Worm (Caenorhabditis elegans) whole organism, late embryonic: ENCODE measurements around the gene din-1.

Experiments used
- T23F11.4 ChIP-seq: fragments of 200-800 bp; sonication (Bioruptor generic); optimal IDR thresholded peaks from 2 replicates; lab custom pipeline; 2018; ENCODE audit warnings: mild to moderate bottlenecking, missing genetic modification characterization, missing compliant biosample characterization
- ceh-22 ChIP-seq: sonication (generic microtip); optimal IDR thresholded peaks from 2 replicates; lab custom pipeline; 2017; ENCODE audit warnings: missing biosample characterization, missing genetic modification characterization
- hlh-15 ChIP-seq: sonication (generic microtip); optimal IDR thresholded peaks from 2 replicates; lab custom pipeline; 2016; ENCODE audit warnings: missing genetic modification characterization, missing compliant biosample characterization
- pax-1 ChIP-seq: fragments of 150-350 bp; optimal IDR thresholded peaks from 2 replicates; lab custom pipeline; 2014; ENCODE audit warnings: missing biosample characterization, missing genetic modification characterization
- ztf-16 ChIP-seq: sonication (generic microtip); optimal IDR thresholded peaks from 2 replicates; lab custom pipeline; 2017; ENCODE audit warnings: missing genetic modification characterization, missing compliant biosample characterization

DNA sequence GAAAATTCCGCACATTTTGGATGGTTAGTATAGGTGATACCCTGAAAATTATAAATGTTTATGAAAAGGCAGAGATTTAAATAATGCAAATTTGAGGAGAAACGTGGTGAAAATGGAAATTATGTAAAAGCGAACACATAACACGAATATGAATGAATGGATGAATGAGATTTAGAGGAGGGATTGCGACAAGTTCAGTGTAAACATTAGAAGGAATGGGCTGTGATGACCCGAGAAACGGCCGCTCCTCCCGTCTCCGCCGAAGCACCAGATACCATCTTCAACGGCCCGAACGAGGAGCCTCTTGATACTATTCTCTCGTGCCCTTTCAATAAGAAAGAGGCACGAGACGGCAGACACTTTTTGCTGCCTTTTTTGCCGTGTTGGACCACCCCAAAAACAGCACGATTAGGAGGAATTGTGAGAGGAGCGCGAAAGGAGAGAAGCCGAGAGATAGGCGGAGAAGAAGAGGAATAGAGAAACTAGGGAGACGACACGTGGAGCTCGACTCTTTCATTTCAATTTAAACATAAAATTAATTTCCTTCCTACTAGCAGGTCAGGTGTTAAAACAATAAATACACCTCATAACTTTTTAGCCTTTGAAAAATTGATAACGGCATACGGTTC is 37.9 kb downstream of the din-1 start, which contains the start of gene gfat-1:
- TF ChIP-seq ztf-16 (tag; lab: Kevin White, UChicago): no peak
- no peak for TF ChIP-seq hlh-15
- TF ChIP-seq T23F11.4 (GFP tag; lab: Kevin White, UChicago): no peak
- TF ChIP-seq pax-1 (tag; lab: Kevin White, UChicago): no peak
- no peak for TF ChIP-seq ceh-22 (tag; lab: Kevin White, UChicago)
